Fruit fly (Drosophila melanogaster): Measurements from ENCODE around the gene CG7768.

DNA sequence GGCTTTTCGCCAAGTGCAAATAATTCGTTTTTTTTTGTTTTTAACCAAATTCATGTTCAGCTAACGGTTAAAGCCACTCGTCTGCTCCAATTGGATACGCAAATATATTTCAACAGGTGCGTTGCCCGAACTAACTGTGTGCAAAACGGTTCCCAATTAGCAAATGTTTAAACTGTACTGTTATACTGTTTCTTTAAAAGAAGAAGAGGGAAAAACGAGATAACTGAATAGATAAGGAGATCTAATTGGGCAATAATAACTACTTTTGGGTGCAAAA is 26.6 kb upstream of the CG7768 start:
- TF ChIP-seq CG1620 (GFP tag; optimal IDR thresholded peaks at IDR 0.05) (no peak), ovo (GFP tag; optimal IDR thresholded peaks at IDR 0.05) (no peak), CG14711 (tag; optimal IDR thresholded peaks at IDR 0.05) (no peak), kay (GFP tag; ENCODE audit: borderline replicate concordance) (no peak), toe (GFP tag; optimal IDR thresholded peaks at IDR 0.05) (no peak)

Data from whole organism, adult.